Worm (Caenorhabditis elegans): Measurements from ENCODE around the gene Y47D7A.17.

ce11 chrV:4400118-4400517 is 11.5 kb downstream of the Y47D7A.17 start, which contains the start of gene F13A2.4:
- TF ChIP-seq madf-8 (GFP tag; conservative IDR thresholded peaks at IDR 0.05), result no peak
- TF ChIP-seq die-1 (tag; optimal IDR thresholded peaks at IDR 0.05), result no peak
- no peak for TF ChIP-seq somi-1 (GFP tag; optimal IDR thresholded peaks at IDR 0.05)
- TF ChIP-seq ama-1 (optimal IDR thresholded peaks at IDR 0.05), result no peak
- no peak for TF ChIP-seq ama-1 (GFP tag; optimal IDR thresholded peaks at IDR 0.05)
- TF ChIP-seq pha-4 (tag; optimal IDR thresholded peaks at IDR 0.05), result no peak
- TF ChIP-seq ztf-22 (GFP tag; optimal IDR thresholded peaks at IDR 0.05), result no peak
- TF ChIP-seq B0035.1 (tag; optimal IDR thresholded peaks at IDR 0.05), result no peak
- TF ChIP-seq dpl-1 (GFP tag; optimal IDR thresholded peaks at IDR 0.05), result no peak

All from whole organism, young adult.